Worm (Caenorhabditis elegans): ENCODE data around the gene R04A9.9.

- TF ChIP-seq fkh-10 (GFP tag; optimal IDR thresholded peaks at IDR 0.05): no peak
- TF ChIP-seq spr-3 (GFP tag; optimal IDR thresholded peaks at IDR 0.05): no peak
- TF ChIP-seq nhr-102 (tag; optimal IDR thresholded peaks at IDR 0.05): no peak
- no peak for TF ChIP-seq lin-39 (tag; optimal IDR thresholded peaks at IDR 0.05)
Observed at ce11 chrX:423757-424156, 33.4 kb upstream of the R04A9.9 start.

Data from whole organism, L4 larva.